Worm (Caenorhabditis elegans): ENCODE results near the gene egl-4.

- TF ChIP-seq mec-3 (tag; optimal IDR thresholded peaks at IDR 0.05; ENCODE audit: borderline replicate concordance) (no peak), ceh-9 (tag; optimal IDR thresholded peaks at IDR 0.05) (no peak), lim-6 (tag; optimal IDR thresholded peaks at IDR 0.05) (no peak), pha-4 (tag; optimal IDR thresholded peaks at IDR 0.05) (no peak), nhr-11 (tag; optimal IDR thresholded peaks at IDR 0.05) (no peak), madf-2 (tag; optimal IDR thresholded peaks at IDR 0.05) (no peak), ceh-34 (tag; optimal IDR thresholded peaks at IDR 0.05) (no peak), dve-1 (tag; optimal IDR thresholded peaks at IDR 0.05) (no peak), gmeb-2 (tag; optimal IDR thresholded peaks at IDR 0.05) (no peak), fkh-6 (tag; optimal IDR thresholded peaks at IDR 0.05) (no peak), ceh-2 (tag; optimal IDR thresholded peaks at IDR 0.05) (no peak)
Measured at ce11 chrIV:1827362-1827761, 20.5 kb upstream of the egl-4 start.
